Worm (Caenorhabditis elegans) whole organism, young adult: ENCODE results near the gene F01D5.6.

Experiments
- B0035.1 ChIP-seq: sonication (generic microtip); optimal IDR thresholded peaks from 2 replicates; lab custom pipeline; 2016; ENCODE audit warnings: missing genetic modification characterization, mild to moderate bottlenecking, missing compliant biosample characterization, missing genotype, missing genetic modification reagents
- D2030.7 ChIP-seq: fragments of 200-800 bp; sonication (Bioruptor generic); IDR thresholded peaks from 2 replicates; pipeline ENCODE4 v1.3.6; 2022; ENCODE audit warnings: missing genetic modification reagents, missing genetic modification characterization, missing compliant biosample characterization
- F22D6.2 ChIP-seq: sonication (generic microtip); optimal IDR thresholded peaks from 2 replicates; lab custom pipeline; 2016; ENCODE audit warnings: mild to moderate bottlenecking, missing genetic modification characterization, missing compliant biosample characterization
- F33H1.4 ChIP-seq: fragments of 200-800 bp; sonication (Bioruptor generic); IDR thresholded peaks from 2 replicates; pipeline ENCODE4 v1.3.6; 2022; ENCODE audit warnings: missing genetic modification reagents, missing genetic modification characterization, missing compliant biosample characterization
- F57A8.1 ChIP-seq: fragments of 200-800 bp; sonication (Bioruptor generic); optimal IDR thresholded peaks from 2 replicates; lab custom pipeline; 2018; ENCODE audit warnings: mild to moderate bottlenecking, missing genetic modification characterization, moderate library complexity, missing compliant biosample characterization
- atf-7 ChIP-seq: sonication (generic microtip); optimal IDR thresholded peaks from 2 replicates; lab custom pipeline; 2017; ENCODE audit warnings: mild to moderate bottlenecking, missing genetic modification characterization, missing compliant biosample characterization
- bed-1 ChIP-seq: fragments of 200-800 bp; sonication (Bioruptor generic); IDR thresholded peaks from 2 replicates; pipeline ENCODE4 v1.3.6; 2022; ENCODE audit warnings: missing genetic modification reagents, missing genetic modification characterization, missing compliant biosample characterization
- chd-7 ChIP-seq: sonication (generic microtip); optimal IDR thresholded peaks from 2 replicates; lab custom pipeline; 2016; ENCODE audit warnings: mild to moderate bottlenecking, missing genetic modification characterization, moderate library complexity, missing compliant biosample characterization
- dox-1 ChIP-seq: fragments of 200-800 bp; sonication (Bioruptor generic); IDR thresholded peaks from 2 replicates; pipeline ENCODE4 v1.3.6; 2022; ENCODE audit warnings: missing genetic modification reagents, missing genetic modification characterization, missing compliant biosample characterization
- egrh-3 ChIP-seq: fragments of 200-800 bp; sonication (Bioruptor generic); IDR thresholded peaks from 2 replicates; pipeline ENCODE4 v1.3.6; 2022; ENCODE audit warnings: missing genetic modification reagents, missing genetic modification characterization, missing compliant biosample characterization
- gei-17 ChIP-seq: fragments of 200-800 bp; sonication (Bioruptor generic); optimal IDR thresholded peaks from 2 replicates; lab custom pipeline; 2018; ENCODE audit warnings: mild to moderate bottlenecking, missing genetic modification characterization, missing compliant biosample characterization
- hmg-1.2 ChIP-seq: fragments of 200-800 bp; sonication (Bioruptor generic); IDR thresholded peaks from 2 replicates; pipeline ENCODE4 v1.3.6; 2022; ENCODE audit warnings: missing genetic modification reagents, missing genetic modification characterization, missing compliant biosample characterization
- hmg-20 ChIP-seq: fragments of 200-800 bp; sonication (Bioruptor generic); IDR thresholded peaks from 2 replicates; pipeline ENCODE4 v1.3.6; 2022; ENCODE audit warnings: missing genetic modification reagents, missing genetic modification characterization, missing compliant biosample characterization
- lag-1 ChIP-seq: fragments of 200-800 bp; sonication (Bioruptor generic); IDR thresholded peaks from 2 replicates; pipeline ENCODE4 v1.3.6; 2022; ENCODE audit warnings: missing genetic modification reagents, missing genetic modification characterization, missing compliant biosample characterization
- lsl-1 ChIP-seq: fragments of 200-800 bp; sonication (Bioruptor generic); optimal IDR thresholded peaks from 2 replicates; lab custom pipeline; 2018; ENCODE audit warnings: mild to moderate bottlenecking, missing genetic modification characterization, moderate library complexity, missing compliant biosample characterization
- madf-6 ChIP-seq: fragments of 200-800 bp; sonication (Bioruptor generic); IDR thresholded peaks from 2 replicates; pipeline ENCODE4 v1.3.6; 2022; ENCODE audit warnings: missing genetic modification reagents, missing genetic modification characterization, missing compliant biosample characterization
- mcd-1 ChIP-seq: fragments of 200-800 bp; sonication (Bioruptor generic); IDR thresholded peaks from 2 replicates; pipeline ENCODE4 v1.3.6; 2022; ENCODE audit warnings: missing genetic modification reagents, missing genetic modification characterization, missing compliant biosample characterization
- mel-28 ChIP-seq: sonication (generic microtip); optimal IDR thresholded peaks from 2 replicates; lab custom pipeline; 2016; ENCODE audit warnings: borderline replicate concordance, mild to moderate bottlenecking, missing genetic modification characterization, missing compliant biosample characterization
- nfyb-1 ChIP-seq: fragments of 200-800 bp; sonication (Bioruptor generic); IDR thresholded peaks from 2 replicates; pipeline ENCODE4 v1.3.6; 2022; ENCODE audit warnings: missing genetic modification reagents, missing genetic modification characterization, missing compliant biosample characterization
- nhr-80 ChIP-seq: sonication (generic microtip); optimal IDR thresholded peaks from 2 replicates; lab custom pipeline; 2016; ENCODE audit warnings: missing genetic modification characterization, missing compliant biosample characterization
- nhr-90 ChIP-seq: sonication (generic microtip); optimal IDR thresholded peaks from 2 replicates; lab custom pipeline; 2016; ENCODE audit warnings: missing genotype, mild to moderate bottlenecking, missing genetic modification characterization, missing compliant biosample characterization
- pbrm-1 ChIP-seq: fragments of 200-800 bp; sonication (Bioruptor generic); IDR thresholded peaks from 2 replicates; pipeline ENCODE4 v1.3.6; 2022; ENCODE audit warnings: missing genetic modification reagents, missing genetic modification characterization, missing compliant biosample characterization
- snpc-3.4 ChIP-seq: sonication (generic microtip); optimal IDR thresholded peaks from 2 replicates; lab custom pipeline; 2017; ENCODE audit warnings: missing genetic modification characterization, mild to moderate bottlenecking, missing compliant biosample characterization, antibody characterized with exemption, moderate library complexity, missing genotype, missing genetic modification reagents
- snpc-4 ChIP-seq, 5 experiments: fragments of 150-350 bp in 1 of 5; sonication (generic microtip) in 4 of 5; optimal IDR thresholded peaks; 2 replicates each; lab custom pipeline; 2014 to 2018; ENCODE audit warnings: missing genetic modification characterization in 5 of 5, missing biosample characterization in 3 of 5, antibody characterized with exemption in 2 of 5, mild to moderate bottlenecking in 2 of 5, missing compliant biosample characterization in 2 of 5, missing genotype in 2 of 5, moderate library complexity in 2 of 5, missing genetic modification reagents in 1 of 5
- somi-1 ChIP-seq: fragments of 200-800 bp; sonication (Bioruptor generic); optimal IDR thresholded peaks from 2 replicates; lab custom pipeline; 2018; ENCODE audit warnings: mild to moderate bottlenecking, missing genetic modification characterization, missing compliant biosample characterization
- sptf-2 ChIP-seq: fragments of 200-800 bp; sonication (Bioruptor generic); optimal IDR thresholded peaks from 2 replicates; lab custom pipeline; 2018; ENCODE audit warnings: mild to moderate bottlenecking, missing genetic modification characterization, missing compliant biosample characterization
- xnd-1 ChIP-seq: sonication (generic microtip); optimal IDR thresholded peaks from 2 replicates; lab custom pipeline; 2016; ENCODE audit warnings: missing genotype, missing genetic modification reagents, missing genetic modification characterization, missing compliant biosample characterization
- zfh-2 ChIP-seq: fragments of 200-800 bp; sonication (Bioruptor generic); conservative IDR thresholded peaks from 2 replicates; pipeline ENCODE4 v1.3.6; 2022; ENCODE audit warnings: missing genetic modification reagents, missing genetic modification characterization, missing compliant biosample characterization
- ztf-18 ChIP-seq: sonication (generic microtip); optimal IDR thresholded peaks from 2 replicates; lab custom pipeline; 2016; ENCODE audit warnings: missing genotype, mild to moderate bottlenecking, missing genetic modification characterization, missing compliant biosample characterization
- ztf-3 ChIP-seq: fragments of 200-800 bp; sonication (Bioruptor generic); optimal IDR thresholded peaks from 2 replicates; lab custom pipeline; 2018; ENCODE audit warnings: mild to moderate bottlenecking, missing genetic modification characterization, missing compliant biosample characterization

F01D5.6 gene

ce11 chrII:14050506-14050905 lies 44.2 kb downstream of the F01D5.6 start (continued):
- TF ChIP-seq zfh-2 (GFP tag; lab: Robert Waterston, UW) = peak; percentile 92
- peak; percentile 90 for TF ChIP-seq mcd-1 (GFP tag; lab: Robert Waterston, UW)
- TF ChIP-seq chd-7 (tag; lab: Kevin White, UChicago) = peak; percentile 72
- TF ChIP-seq ztf-18 (tag; lab: Kevin White, UChicago) = peak; percentile 47
- no peak for TF ChIP-seq F22D6.2 (tag; lab: Kevin White, UChicago)

DNA sequence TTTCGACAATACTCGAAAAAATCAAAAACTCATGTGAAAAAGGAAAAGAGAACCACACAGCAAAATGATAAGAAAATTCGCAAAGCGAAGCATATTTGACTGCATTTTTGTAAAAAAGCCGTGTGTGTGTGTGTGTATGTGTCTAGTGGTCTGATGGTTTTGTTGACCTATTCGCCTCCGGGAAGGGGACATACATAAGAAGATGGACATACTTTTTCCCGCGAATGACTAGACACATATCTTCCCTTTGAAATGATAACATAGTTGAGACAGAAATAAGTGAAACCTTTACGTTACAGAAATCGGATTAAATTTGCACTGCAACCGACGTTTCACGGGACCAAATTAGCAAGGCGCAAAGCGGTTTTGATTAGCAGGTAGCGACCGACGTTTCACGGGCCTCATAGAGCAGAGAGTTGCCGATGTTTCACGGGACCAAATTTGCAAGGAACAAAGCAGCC lies 45.2 kb downstream of the F01D5.6 start:
- no peak for TF ChIP-seq xnd-1 (tag; lab: Kevin White, UChicago)
- TF ChIP-seq snpc-4 (GFP tag; optimal IDR thresholded peaks at IDR 0.05; lab: Kevin White, UChicago) = no peak
- TF ChIP-seq snpc-4 (tag; optimal IDR thresholded peaks at IDR 0.05; lab: Kevin White, UChicago) = peak in 3 of 4 experiments; percentile 56 to 77 (median 63)
- TF ChIP-seq nhr-80 (tag; lab: Kevin White, UChicago) = peak; percentile 50

- TF ChIP-seq D2030.7 (GFP tag; lab: Robert Waterston, UW) (no peak), hmg-20 (GFP tag; lab: Robert Waterston, UW) (no peak), F57A8.1 (GFP tag; lab: Kevin White, UChicago) (no peak), F33H1.4 (GFP tag; lab: Robert Waterston, UW) (no peak), B0035.1 (tag; lab: Kevin White, UChicago) (no peak), bed-1 (GFP tag; lab: Robert Waterston, UW) (no peak), somi-1 (GFP tag; lab: Kevin White, UChicago) (no peak), gei-17 (no peak), lag-1 (GFP tag; lab: Robert Waterston, UW) (no peak), hmg-1.2 (GFP tag; lab: Robert Waterston, UW) (no peak)
These were observed 45.9 kb downstream of the F01D5.6 start, which contains the start of gene daf-5 for ce11 chrII:14052204-14052603. TSS of gene daf-5 (minus strand) at chrII:14052304.

DNA sequence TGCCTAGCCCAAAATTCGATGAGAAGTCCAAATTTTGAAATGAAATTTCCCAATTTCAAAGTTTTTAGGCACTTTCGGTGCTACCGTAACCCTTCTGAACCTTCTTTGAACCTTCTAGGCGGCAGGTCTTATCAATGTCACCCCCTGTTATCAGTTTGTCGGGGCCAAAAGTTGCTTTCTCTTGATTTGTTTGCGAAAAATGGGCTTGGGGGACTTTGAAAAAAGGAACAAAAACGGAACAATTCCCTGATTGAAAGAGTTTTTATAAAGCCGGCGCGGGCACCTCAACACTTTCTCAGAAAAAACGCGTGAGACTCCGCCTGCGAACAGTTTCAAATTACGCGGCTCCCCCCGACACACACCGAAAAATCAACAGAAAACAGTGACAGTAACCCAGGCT lies 46.8 kb downstream of the F01D5.6 start:
- TF ChIP-seq nhr-80 (tag; lab: Kevin White, UChicago) = peak; percentile 5
- TF ChIP-seq sptf-2 (GFP tag; lab: Kevin White, UChicago) = no peak

DNA sequence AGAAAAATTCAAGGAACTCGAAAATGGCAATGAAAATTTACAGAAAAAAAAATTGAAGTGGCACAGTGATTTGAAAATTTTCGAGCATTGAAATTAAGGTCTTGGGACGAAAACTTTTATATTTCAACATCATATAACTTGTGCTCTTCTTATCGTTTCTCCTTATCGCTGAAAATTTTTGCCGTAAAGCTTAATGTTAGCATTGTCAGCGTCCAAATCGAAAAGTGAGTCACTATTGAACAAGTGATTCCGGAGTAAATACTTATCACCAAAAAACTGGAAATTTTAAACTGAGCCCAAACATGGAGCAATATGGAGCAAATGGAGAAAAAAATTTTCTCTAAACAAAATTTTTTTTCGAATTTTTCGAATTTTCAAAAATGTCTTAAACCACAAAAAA lies 49.4 kb downstream of the F01D5.6 start:
- TF ChIP-seq ztf-3 (GFP tag; lab: Kevin White, UChicago) (no peak), mel-28 (tag; lab: Kevin White, UChicago) (no peak), madf-6 (no peak), nfyb-1 (no peak), snpc-3.4 (tag; lab: Kevin White, UChicago) (no peak), atf-7 (tag; lab: Kevin White, UChicago) (no peak), nhr-80 (tag; lab: Kevin White, UChicago) (no peak), F57A8.1 (GFP tag; lab: Kevin White, UChicago) (no peak), pbrm-1 (GFP tag; lab: Robert Waterston, UW) (no peak), hmg-1.2 (GFP tag; lab: Robert Waterston, UW) (no peak), nhr-90 (no peak), lsl-1 (no peak), egrh-3 (GFP tag; lab: Robert Waterston, UW) (no peak), dox-1 (no peak)
